Fruit fly (Drosophila melanogaster): ENCODE data around the gene wake.

- TF ChIP-seq CG34367 (tag; optimal IDR thresholded peaks at IDR 0.05) (no peak), gl (tag; optimal IDR thresholded peaks at IDR 0.05) (no peak), CG8159 (tag; optimal IDR thresholded peaks at IDR 0.05) (no peak), CG9948 (tag; optimal IDR thresholded peaks at IDR 0.05) (no peak), D1 (tag; optimal IDR thresholded peaks at IDR 0.05) (no peak), Pif1A (GFP tag; optimal IDR thresholded peaks at IDR 0.05) (no peak), CG32121 (GFP tag; IDR thresholded peaks at IDR 0.05) (no peak)
Observed at dm6 chr3R:22726771-22727455, 87.3 kb downstream of the wake start, which contains the start of gene CG45049.
